Fruit fly (Drosophila melanogaster): ENCODE measurements around the gene Pc.

- no peak for TF ChIP-seq psq (optimal IDR thresholded peaks at IDR 0.05)
- no peak for TF ChIP-seq ttk (optimal IDR thresholded peaks at IDR 0.05)
- TF ChIP-seq h (optimal IDR thresholded peaks at IDR 0.05) = no peak
These were observed 25.1 kb downstream of the Pc start, which contains the start of gene Cpr78Ca for dm6 chr3L:21292700-21293099.
